Fruit fly (Drosophila melanogaster): ENCODE data around the gene CG33912.

CG33912 gene

DNA sequence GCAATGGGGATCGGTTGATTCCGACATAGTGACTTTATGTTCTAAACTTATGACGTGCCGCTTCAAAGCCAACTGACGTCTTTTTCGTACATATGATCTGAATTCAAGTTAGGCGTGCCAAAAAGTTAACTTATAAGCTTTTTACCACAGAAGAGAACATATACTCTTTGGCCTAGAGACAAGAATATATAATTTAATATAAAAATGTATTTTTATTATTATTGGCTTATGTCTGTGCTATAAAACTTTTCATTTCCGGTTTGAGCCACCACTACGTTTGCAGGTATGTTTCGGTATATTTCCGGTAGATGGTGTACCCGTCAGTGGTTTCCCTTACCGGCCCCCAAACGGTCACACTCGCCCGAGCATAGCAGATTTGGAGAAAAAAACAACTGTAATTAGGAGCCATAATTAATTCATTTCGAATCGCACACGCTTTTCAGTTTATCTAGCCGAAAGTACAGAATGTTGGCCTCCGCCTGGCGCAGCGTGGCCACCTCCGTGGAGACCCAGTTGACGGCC is 42.9 kb upstream of the CG33912 start, which contains the start of the genes CG3698 and tzn (continued):
- TF ChIP-seq CG8359 (GFP tag; optimal IDR thresholded peaks at IDR 0.05; ENCODE audit: borderline replicate concordance) (peak; percentile 90), tna (GFP tag; IDR thresholded peaks at IDR 0.05; ENCODE audit: partially characterized antibody) (no peak), CG8290 (GFP tag; optimal IDR thresholded peaks at IDR 0.05) (peak; percentile 95), CG8290 (tag; optimal IDR thresholded peaks at IDR 0.05) (peak in 1 of 2 experiments; percentile 91), CG12391 (tag; optimal IDR thresholded peaks at IDR 0.05) (peak; percentile 93), CG11696 (GFP tag; IDR thresholded peaks at IDR 0.05) (peak; percentile 72), CG5245 (GFP tag; optimal IDR thresholded peaks at IDR 0.05) (peak; percentile 88), pho (GFP tag; optimal IDR thresholded peaks at IDR 0.05) (peak; percentile 77), CG9817 (tag; optimal IDR thresholded peaks at IDR 0.05) (peak; percentile 96), row (GFP tag; IDR thresholded peaks at IDR 0.05) (peak; percentile 73), pita (GFP tag; optimal IDR thresholded peaks at IDR 0.05) (peak; percentile 85), tap (tag; optimal IDR thresholded peaks at IDR 0.05) (no peak), CG8765 (GFP tag; IDR thresholded peaks at IDR 0.05) (peak; percentile 82), H15 (GFP tag; IDR thresholded peaks at IDR 0.05) (peak; percentile 94), dmrt99B (tag; optimal IDR thresholded peaks at IDR 0.05) (no peak), H2.0 (GFP tag; IDR thresholded peaks at IDR 0.05) (peak; percentile 91), mirr (GFP tag; optimal IDR thresholded peaks at IDR 0.05) (peak; percentile 93), sc (optimal IDR thresholded peaks at IDR 0.05) (no peak), sc (GFP tag; optimal IDR thresholded peaks at IDR 0.05) (peak; percentile 95), emc (GFP tag; optimal IDR thresholded peaks at IDR 0.05) (peak; percentile 82), Vsx1 (GFP tag; optimal IDR thresholded peaks at IDR 0.05) (no peak), CG7271 (tag; optimal IDR thresholded peaks at IDR 0.05) (peak; percentile 98), tup (GFP tag; optimal IDR thresholded peaks at IDR 0.05) (peak; percentile 65), crp (GFP tag; optimal IDR thresholded peaks at IDR 0.05) (peak in 1 of 2 experiments; percentile 66), CG7372 (GFP tag; IDR thresholded peaks at IDR 0.05) (peak; percentile 94), trh (GFP tag; optimal IDR thresholded peaks at IDR 0.05) (peak; percentile 94), E2f1 (GFP tag; IDR thresholded peaks at IDR 0.05) (peak; percentile 92), CG18599 (GFP tag; optimal IDR thresholded peaks at IDR 0.05) (peak; percentile 93), CG6254 (GFP tag; optimal IDR thresholded peaks at IDR 0.05) (no peak), Ada2b (GFP tag; IDR thresholded peaks at IDR 0.05) (peak; percentile 82), pb (GFP tag; optimal IDR thresholded peaks at IDR 0.05) (peak; percentile 87), ham (GFP tag; IDR thresholded peaks at IDR 0.05) (peak; percentile 86), CG7745 (tag; optimal IDR thresholded peaks at IDR 0.05) (no peak), Elba2 (GFP tag; optimal IDR thresholded peaks at IDR 0.05) (peak; percentile 57), phol (tag; optimal IDR thresholded peaks at IDR 0.05) (peak; percentile 94), dmrt11E (tag; optimal IDR thresholded peaks at IDR 0.05) (peak; percentile 89), crol (GFP tag; IDR thresholded peaks at IDR 0.05) (peak; percentile 54), HLH3B (GFP tag; IDR thresholded peaks at IDR 0.05) (peak; percentile 92), lola (GFP tag; optimal IDR thresholded peaks at IDR 0.05) (peak in 1 of 3 experiments; percentile 75), shn (GFP tag; optimal IDR thresholded peaks at IDR 0.05) (peak; percentile 83), CG12155 (GFP tag; optimal IDR thresholded peaks at IDR 0.05) (peak; percentile 81), Xbp1 (GFP tag; optimal IDR thresholded peaks at IDR 0.05) (peak; percentile 94), CG9876 (GFP tag; optimal IDR thresholded peaks at IDR 0.05) (peak; percentile 95), CG17328 (GFP tag; IDR thresholded peaks at IDR 0.05) (peak; percentile 95), Hmr (GFP tag; optimal IDR thresholded peaks at IDR 0.05) (peak; percentile 99), CG8924 (tag; optimal IDR thresholded peaks at IDR 0.05) (peak; percentile 78), CG6854 (GFP tag; optimal IDR thresholded peaks at IDR 0.05) (peak; percentile 88), tx (GFP tag; optimal IDR thresholded peaks at IDR 0.05) (peak; percentile 54), CkIIα-i1 (GFP tag; IDR thresholded peaks at IDR 0.05) (peak; percentile 86), MBD-R2 (GFP tag; IDR thresholded peaks at IDR 0.05) (peak; percentile 96)

All from whole organism, embryonic.